Fruit fly (Drosophila melanogaster) whole organism, embryonic: ENCODE results near the gene TTLL15.

Experiments
- BtbVII ChIP-seq: fragments of 200-800 bp; sonication (Bioruptor generic); optimal IDR thresholded peaks from 3 replicates; lab custom pipeline; 2017; ENCODE audit warnings: missing biosample characterization, mild to moderate bottlenecking, missing genetic modification characterization
- CG10274 ChIP-seq: fragments of 200-800 bp; sonication (Bioruptor generic); optimal IDR thresholded peaks from 3 replicates; lab custom pipeline; 2017; ENCODE audit warnings: missing biosample characterization, mild to moderate bottlenecking, missing genetic modification characterization
- CG10543 ChIP-seq: fragments of 200-800 bp; sonication (Bioruptor generic); optimal IDR thresholded peaks from 3 replicates; lab custom pipeline; 2017; ENCODE audit warnings: missing biosample characterization, mild to moderate bottlenecking, missing genetic modification characterization, moderate library complexity
- CG11085 ChIP-seq: fragments of 200-800 bp; sonication (Bioruptor generic); IDR thresholded peaks from 2 replicates; pipeline ENCODE4 v1.3.6; 2022; ENCODE audit warnings: missing biosample characterization, missing genetic modification characterization
- CG14710 ChIP-seq: fragments of 200-800 bp; sonication (Bioruptor generic); optimal IDR thresholded peaks from 3 replicates; lab custom pipeline; 2019; ENCODE audit warnings: missing biosample characterization, mild to moderate bottlenecking, missing genetic modification characterization, moderate library complexity
- CG15073 ChIP-seq: fragments of 200-800 bp; sonication (Bioruptor generic); optimal IDR thresholded peaks from 2 replicates; lab custom pipeline; 2016; ENCODE audit warnings: missing biosample characterization, missing genetic modification characterization
- CG15269 ChIP-seq: fragments of 200-800 bp; sonication (Bioruptor generic); optimal IDR thresholded peaks from 2 replicates; lab custom pipeline; 2018; ENCODE audit warnings: missing biosample characterization, mild to moderate bottlenecking, missing genetic modification characterization, moderate library complexity
- CG15696 ChIP-seq: fragments of 200-800 bp; sonication (Bioruptor generic); optimal IDR thresholded peaks from 2 replicates; lab custom pipeline; 2019; ENCODE audit warnings: missing biosample characterization, mild to moderate bottlenecking, missing genetic modification characterization, moderate library complexity
- CG17568 ChIP-seq: fragments of 200-800 bp; sonication (Bioruptor generic); optimal IDR thresholded peaks from 2 replicates; lab custom pipeline; 2018; ENCODE audit warnings: missing biosample characterization, mild to moderate bottlenecking, missing genetic modification characterization, moderate library complexity
- CG18599 ChIP-seq: fragments of 200-800 bp; sonication (Bioruptor generic); optimal IDR thresholded peaks from 3 replicates; lab custom pipeline; 2017; ENCODE audit warnings: missing biosample characterization, missing genetic modification characterization, mild to moderate bottlenecking, moderate library complexity, missing genetic modification reagents
- CG18764 ChIP-seq: fragments of 200-800 bp; sonication (Bioruptor generic); optimal IDR thresholded peaks from 3 replicates; lab custom pipeline; 2016; ENCODE audit warnings: missing biosample characterization, missing genetic modification characterization
- CG34422 ChIP-seq: fragments of 200-800 bp; sonication (Bioruptor generic); IDR thresholded peaks from 3 replicates; pipeline ENCODE4 v1.3.6; 2022; ENCODE audit warnings: missing biosample characterization, missing genetic modification characterization
- CG4424 ChIP-seq: fragments of 200-800 bp; sonication (Bioruptor generic); optimal IDR thresholded peaks from 3 replicates; lab custom pipeline; 2016; ENCODE audit warnings: missing biosample characterization, missing genetic modification characterization
- CG6272 ChIP-seq: fragments of 200-800 bp; sonication (Bioruptor generic); IDR thresholded peaks from 2 replicates; pipeline ENCODE4 v1.3.6; 2022; ENCODE audit warnings: missing biosample characterization, missing genetic modification characterization
- CG6791 ChIP-seq: fragments of 200-800 bp; sonication (Bioruptor generic); IDR thresholded peaks from 3 replicates; pipeline ENCODE4 v1.3.6; 2022; ENCODE audit warnings: missing biosample characterization, missing genetic modification characterization; ENCODE audit not compliant: partially characterized antibody
- CG7963 ChIP-seq: fragments of 200-800 bp; sonication (Bioruptor generic); IDR thresholded peaks from 3 replicates; pipeline ENCODE4 v1.3.6; 2022; ENCODE audit warnings: missing biosample characterization, missing genetic modification characterization; ENCODE audit not compliant: partially characterized antibody
- CG8478 ChIP-seq: fragments of >200 bp; optimal IDR thresholded peaks from 2 replicates; lab custom pipeline; 2018
- CG9797 ChIP-seq: fragments of 200-800 bp; sonication (Bioruptor generic); optimal IDR thresholded peaks from 3 replicates; lab custom pipeline; 2018; ENCODE audit warnings: missing biosample characterization, mild to moderate bottlenecking, missing genetic modification characterization
- CHES-1-like ChIP-seq: fragments of 200-800 bp; sonication (Bioruptor generic); optimal IDR thresholded peaks from 2 replicates; lab custom pipeline; 2016; ENCODE audit warnings: missing biosample characterization, missing genetic modification characterization
- Chrac-16 ChIP-seq: fragments of 200-800 bp; sonication (Bioruptor generic); optimal IDR thresholded peaks from 3 replicates; lab custom pipeline; 2016; ENCODE audit warnings: missing biosample characterization, missing genetic modification characterization
- Hr3 ChIP-seq: fragments of 200-800 bp; sonication (Bioruptor generic); optimal IDR thresholded peaks from 3 replicates; lab custom pipeline; 2016; ENCODE audit warnings: missing biosample characterization, missing genetic modification characterization
- Hr51 ChIP-seq, 2 experiments: fragments of 200-800 bp; sonication (Bioruptor generic); optimal IDR thresholded peaks; 2 replicates in 1 of 2; 3 replicates in 1 of 2; lab custom pipeline; 2016 to 2018; ENCODE audit warnings: missing biosample characterization in 2 of 2, missing genetic modification characterization in 2 of 2, mild to moderate bottlenecking in 1 of 2, moderate library complexity in 1 of 2
- MBD-R2 ChIP-seq: fragments of 200-800 bp; sonication (Bioruptor generic); IDR thresholded peaks from 2 replicates; pipeline ENCODE4 v1.3.6; 2022; ENCODE audit warnings: missing biosample characterization, missing genetic modification characterization
- Nf-YA ChIP-seq: fragments of 200-800 bp; sonication (Bioruptor generic); IDR thresholded peaks from 2 replicates; pipeline ENCODE4 v1.3.6; 2022; ENCODE audit warnings: missing biosample characterization, missing genetic modification characterization
- Nf-YC ChIP-seq: fragments of 200-800 bp; optimal IDR thresholded peaks from 3 replicates; lab custom pipeline; 2019; ENCODE audit warnings: missing biosample characterization, mild to moderate bottlenecking, missing genetic modification characterization, moderate library complexity
- Optix ChIP-seq: fragments of 200-800 bp; sonication (Bioruptor generic); IDR thresholded peaks from 3 replicates; pipeline ENCODE4 v1.3.6; 2022; ENCODE audit warnings: missing biosample characterization, missing genetic modification characterization
- Spps ChIP-seq: fragments of 200-800 bp; sonication (Bioruptor generic); optimal IDR thresholded peaks from 2 replicates; lab custom pipeline; 2018; ENCODE audit warnings: missing biosample characterization, mild to moderate bottlenecking, missing genetic modification characterization
- Xbp1 ChIP-seq: fragments of 200-800 bp; sonication (Bioruptor generic); optimal IDR thresholded peaks from 3 replicates; lab custom pipeline; 2016; ENCODE audit warnings: missing biosample characterization, mild to moderate bottlenecking, missing genetic modification characterization
- ato ChIP-seq: fragments of 200-800 bp; sonication (Bioruptor generic); IDR thresholded peaks from 2 replicates; pipeline ENCODE4 v1.3.6; 2022; ENCODE audit warnings: missing biosample characterization, missing genetic modification characterization; ENCODE audit not compliant: partially characterized antibody
- az2 ChIP-seq: fragments of 200-800 bp; sonication (Bioruptor generic); optimal IDR thresholded peaks from 3 replicates; lab custom pipeline; 2016; ENCODE audit warnings: missing biosample characterization, missing genetic modification characterization
- bcd ChIP-seq: fragments of 200-800 bp; sonication (Bioruptor generic); optimal IDR thresholded peaks from 2 replicates; lab custom pipeline; 2017; ENCODE audit warnings: missing biosample characterization, mild to moderate bottlenecking, missing genetic modification characterization
- cato ChIP-seq: fragments of 200-800 bp; sonication (Bioruptor generic); optimal IDR thresholded peaks from 2 replicates; lab custom pipeline; 2016; ENCODE audit warnings: missing biosample characterization, missing genetic modification characterization, borderline replicate concordance
- dati ChIP-seq: fragments of 200-800 bp; sonication (Bioruptor generic); IDR thresholded peaks from 2 replicates; pipeline ENCODE4 v1.3.6; 2022; ENCODE audit warnings: missing biosample characterization, missing genetic modification characterization
- dmrt11E ChIP-seq: fragments of 200-800 bp; sonication (Bioruptor generic); optimal IDR thresholded peaks from 3 replicates; lab custom pipeline; 2018; ENCODE audit warnings: missing biosample characterization, mild to moderate bottlenecking, missing genetic modification characterization, moderate library complexity
- ems ChIP-seq: fragments of 200-800 bp; sonication (Bioruptor generic); optimal IDR thresholded peaks from 3 replicates; lab custom pipeline; 2016; ENCODE audit warnings: missing biosample characterization, missing genetic modification characterization
- eve ChIP-seq, 2 experiments: fragments of >200 bp; optimal IDR thresholded peaks; 2 replicates each; lab custom pipeline; 2017; ENCODE audit warnings: missing biosample characterization in 2 of 2, missing genetic modification characterization in 2 of 2
- ftz-f1 ChIP-seq: fragments of 200-800 bp; sonication (Bioruptor generic); optimal IDR thresholded peaks from 2 replicates; lab custom pipeline; 2016; ENCODE audit warnings: missing biosample characterization, missing genetic modification characterization
- gfzf ChIP-seq: fragments of 200-800 bp; sonication (Bioruptor generic); optimal IDR thresholded peaks from 2 replicates; lab custom pipeline; 2016; ENCODE audit warnings: missing biosample characterization, mild to moderate bottlenecking, missing genetic modification characterization, moderate library complexity
- gro ChIP-seq: fragments of 200-800 bp; sonication (Bioruptor generic); optimal IDR thresholded peaks from 2 replicates; lab custom pipeline; 2016; ENCODE audit warnings: missing biosample characterization, missing genetic modification characterization
- gsb-n ChIP-seq: fragments of 200-800 bp; sonication (Bioruptor generic); optimal IDR thresholded peaks from 3 replicates; lab custom pipeline; 2018; ENCODE audit warnings: missing biosample characterization, mild to moderate bottlenecking, missing genetic modification characterization
- jing ChIP-seq: fragments of 200-800 bp; sonication (Bioruptor generic); optimal IDR thresholded peaks from 2 replicates; lab custom pipeline; 2018; ENCODE audit warnings: missing biosample characterization, mild to moderate bottlenecking, missing genetic modification characterization
- kni ChIP-seq: fragments of 200-800 bp; sonication (Bioruptor generic); optimal IDR thresholded peaks from 3 replicates; lab custom pipeline; 2017; ENCODE audit warnings: mild to moderate bottlenecking, missing biosample characterization, missing genetic modification reagents, missing genetic modification characterization
- pan ChIP-seq, 4 experiments: fragments of >200 bp in 3 of 4; fragments of 200-800 bp in 1 of 4; sonication (Bioruptor generic) in 1 of 4; optimal IDR thresholded peaks in 3 of 4; IDR thresholded peaks in 1 of 4; 2 replicates each; pipeline versions ENCODE4 v1.3.6 to Lab custom; 2017 to 2022; ENCODE audit warnings: missing biosample characterization in 2 of 4, missing genetic modification characterization in 2 of 4, mixed read lengths in 1 of 4
- pho ChIP-seq: fragments of 200-800 bp; sonication (Bioruptor generic); optimal IDR thresholded peaks from 2 replicates; lab custom pipeline; 2016; ENCODE audit warnings: missing biosample characterization, missing genetic modification characterization
- sd ChIP-seq: fragments of 200-800 bp; sonication (Bioruptor generic); optimal IDR thresholded peaks from 3 replicates; lab custom pipeline; 2018; ENCODE audit warnings: missing biosample characterization, mild to moderate bottlenecking, missing genetic modification characterization, moderate library complexity
- tgo ChIP-seq: fragments of 200-800 bp; sonication (Bioruptor generic); IDR thresholded peaks from 3 replicates; pipeline ENCODE4 v1.3.6; 2022; ENCODE audit warnings: missing biosample characterization, missing genetic modification characterization
- unc-4 ChIP-seq: fragments of 200-800 bp; sonication (Bioruptor generic); IDR thresholded peaks from 2 replicates; pipeline ENCODE4 v1.3.6; 2022; ENCODE audit warnings: missing biosample characterization, missing genetic modification characterization; ENCODE audit not compliant: partially characterized antibody
- vnd ChIP-seq: fragments of 200-800 bp; sonication (Bioruptor generic); IDR thresholded peaks from 3 replicates; pipeline ENCODE4 v1.3.6; 2022; ENCODE audit warnings: missing biosample characterization, missing genetic modification characterization; ENCODE audit not compliant: partially characterized antibody
- zen2 ChIP-seq: fragments of 200-800 bp; sonication (Bioruptor generic); IDR thresholded peaks from 3 replicates; pipeline ENCODE4 v1.3.6; 2022; ENCODE audit warnings: missing biosample characterization, missing genetic modification characterization; ENCODE audit not compliant: partially characterized antibody

The TTLL15 gene

dm6 chr3R:10854243-10854874 lies 39.3 kb downstream of the TTLL15 start, which contains the start of the genes CG6567 and CG4511 (continued):
- TF ChIP-seq jing (GFP tag; lab: Kevin White, UChicago) (no peak), CG9797 (GFP tag; lab: Kevin White, UChicago) (peak; percentile 78), zen2 (GFP tag; lab: Robert Waterston, UW) (no peak), Hr3 (GFP tag; lab: Kevin White, UChicago) (no peak), CG34422 (GFP tag; lab: Robert Waterston, UW) (peak; percentile 80; the same call in 1 of the 3 replicates), gsb-n (tag; lab: Kevin White, UChicago) (no peak), CG6791 (GFP tag; lab: Robert Waterston, UW) (no peak; the same call in 2 of the 3 replicates), CG7963 (no peak), CG15269 (tag; lab: Kevin White, UChicago) (no peak), CG18764 (GFP tag; lab: Kevin White, UChicago) (no peak), MBD-R2 (peak; percentile 95), BtbVII (GFP tag; lab: Kevin White, UChicago) (no peak), Optix (GFP tag; lab: Robert Waterston, UW) (no peak), CG4424 (GFP tag; lab: Kevin White, UChicago) (no peak), dmrt11E (tag; lab: Kevin White, UChicago) (no peak), eve (GFP tag; optimal IDR thresholded peaks at IDR 0.05; lab: Kevin White, UChicago) (no peak), CG14710 (peak; percentile 31), gfzf (GFP tag; lab: Kevin White, UChicago) (peak; percentile 93), bcd (GFP tag; lab: Kevin White, UChicago) (no peak), ftz-f1 (GFP tag; lab: Kevin White, UChicago) (no peak), CG11085 (no peak), CG15073 (GFP tag; lab: Kevin White, UChicago) (no peak), az2 (GFP tag; lab: Kevin White, UChicago) (no peak), kni (GFP tag; lab: Kevin White, UChicago) (no peak), gro (GFP tag; lab: Kevin White, UChicago) (no peak), CG10274 (GFP tag; lab: Kevin White, UChicago) (no peak), CG8478 (lab: Kevin White, UChicago) (no peak), pan (optimal IDR thresholded peaks at IDR 0.05; lab: Kevin White, UChicago) (no peak), pan (GFP tag; optimal IDR thresholded peaks at IDR 0.05 in 1 of 2, IDR thresholded peaks at IDR 0.05 in 1 of 2) (no peak), unc-4 (GFP tag; lab: Robert Waterston, UW) (no peak), Spps (tag; lab: Kevin White, UChicago) (no peak), CG18599 (GFP tag; lab: Kevin White, UChicago) (no peak), CHES-1-like (peak; percentile 38), CG10543 (no peak), CG15696 (tag; lab: Kevin White, UChicago) (no peak), Xbp1 (GFP tag; lab: Kevin White, UChicago) (no peak), Nf-YC (no peak), ems (GFP tag; lab: Kevin White, UChicago) (no peak), Nf-YA (GFP tag; lab: Robert Waterston, UW) (no peak), tgo (GFP tag; lab: Robert Waterston, UW) (no peak), vnd (no peak), Hr51 (GFP tag; optimal IDR thresholded peaks at IDR 0.05; lab: Kevin White, UChicago) (no peak), Chrac-16 (no peak), pho (no peak), CG6272 (GFP tag; lab: Robert Waterston, UW) (no peak), sd (tag; lab: Kevin White, UChicago) (no peak), CG17568 (no peak), cato (no peak), dati (GFP tag; lab: Robert Waterston, UW) (no peak), ato (no peak)
